Fruit fly (Drosophila melanogaster) whole organism, embryonic: ENCODE data around the gene Arpc2.
A peak's percentile ranks its signal among the peaks of the same experiment; 100 is the strongest.

ENCODE experiments used
- Bdp1 ChIP-seq: fragments of 200-800 bp; sonication (Bioruptor generic); optimal IDR thresholded peaks from 3 replicates; lab custom pipeline; 2016; ENCODE audit warnings: missing biosample characterization, missing genetic modification characterization
- CG10267 ChIP-seq: fragments of 200-800 bp; sonication (Bioruptor generic); optimal IDR thresholded peaks from 2 replicates; lab custom pipeline; 2018; ENCODE audit warnings: missing biosample characterization, mild to moderate bottlenecking, missing genetic modification characterization, moderate library complexity
- CG10321 ChIP-seq: fragments of 200-800 bp; sonication (Bioruptor generic); IDR thresholded peaks from 2 replicates; pipeline ENCODE4 v1.3.6; 2022; ENCODE audit warnings: missing biosample characterization, missing genetic modification characterization
- CG11398 ChIP-seq: fragments of 200-800 bp; sonication (Bioruptor generic); optimal IDR thresholded peaks from 2 replicates; lab custom pipeline; 2016; ENCODE audit warnings: missing biosample characterization, missing genetic modification characterization
- CG12104 ChIP-seq: fragments of 200-800 bp; sonication (Bioruptor generic); optimal IDR thresholded peaks from 3 replicates; lab custom pipeline; 2016; ENCODE audit warnings: missing biosample characterization, missing genetic modification characterization
- CG12155 ChIP-seq: fragments of 200-800 bp; sonication (Bioruptor generic); optimal IDR thresholded peaks from 3 replicates; lab custom pipeline; 2016; ENCODE audit warnings: missing biosample characterization, missing genetic modification characterization
- CG12659 ChIP-seq: fragments of 200-800 bp; sonication (Bioruptor generic); optimal IDR thresholded peaks from 3 replicates; lab custom pipeline; 2017; ENCODE audit warnings: mild to moderate bottlenecking, missing biosample characterization, missing genetic modification reagents, missing genetic modification characterization
- CG13287 ChIP-seq: fragments of 200-800 bp; sonication (Bioruptor generic); IDR thresholded peaks from 2 replicates; pipeline ENCODE4 v1.3.6; 2022; ENCODE audit warnings: missing biosample characterization, missing genetic modification characterization; ENCODE audit not compliant: partially characterized antibody
- CG13424 ChIP-seq: fragments of 200-800 bp; sonication (Bioruptor generic); optimal IDR thresholded peaks from 2 replicates; lab custom pipeline; 2019; ENCODE audit warnings: missing biosample characterization, mild to moderate bottlenecking, missing genetic modification characterization, moderate library complexity
- CG14667 ChIP-seq: fragments of 200-800 bp; sonication (Bioruptor generic); IDR thresholded peaks from 2 replicates; pipeline ENCODE4 v1.3.6; 2022; ENCODE audit warnings: missing biosample characterization, missing genetic modification characterization
- CG15514 ChIP-seq: fragments of 200-800 bp; sonication (Bioruptor generic); optimal IDR thresholded peaks from 3 replicates; lab custom pipeline; 2017; ENCODE audit warnings: missing biosample characterization, missing genetic modification characterization, mild to moderate bottlenecking, moderate library complexity, missing genetic modification reagents
- CG15601 ChIP-seq: fragments of 200-800 bp; sonication (Bioruptor generic); optimal IDR thresholded peaks from 3 replicates; lab custom pipeline; 2019; ENCODE audit warnings: missing biosample characterization, mild to moderate bottlenecking, missing genetic modification characterization, moderate library complexity
- CG15696 ChIP-seq: fragments of 200-800 bp; sonication (Bioruptor generic); optimal IDR thresholded peaks from 2 replicates; lab custom pipeline; 2019; ENCODE audit warnings: missing biosample characterization, mild to moderate bottlenecking, missing genetic modification characterization, moderate library complexity
- CG18476 ChIP-seq: fragments of 200-800 bp; sonication (Bioruptor generic); optimal IDR thresholded peaks from 2 replicates; lab custom pipeline; 2016; ENCODE audit warnings: missing biosample characterization, mild to moderate bottlenecking, missing genetic modification characterization
- CG18599 ChIP-seq: fragments of 200-800 bp; sonication (Bioruptor generic); optimal IDR thresholded peaks from 3 replicates; lab custom pipeline; 2017; ENCODE audit warnings: missing biosample characterization, missing genetic modification characterization, mild to moderate bottlenecking, moderate library complexity, missing genetic modification reagents
- CG30403 ChIP-seq: fragments of 200-800 bp; sonication (Bioruptor generic); optimal IDR thresholded peaks from 3 replicates; lab custom pipeline; 2016; ENCODE audit warnings: missing biosample characterization, missing genetic modification characterization
- CG3281 ChIP-seq: fragments of 200-800 bp; sonication (Bioruptor generic); optimal IDR thresholded peaks from 3 replicates; lab custom pipeline; 2017; ENCODE audit warnings: missing biosample characterization, mild to moderate bottlenecking, missing genetic modification characterization
- CG4404 ChIP-seq: fragments of 200-800 bp; sonication (Bioruptor generic); IDR thresholded peaks from 2 replicates; pipeline ENCODE4 v1.3.6; 2022; ENCODE audit warnings: missing biosample characterization, missing genetic modification characterization
- CG4424 ChIP-seq: fragments of 200-800 bp; sonication (Bioruptor generic); optimal IDR thresholded peaks from 3 replicates; lab custom pipeline; 2016; ENCODE audit warnings: missing biosample characterization, missing genetic modification characterization
- CG8290 ChIP-seq, 3 experiments: fragments of 200-800 bp; sonication (Bioruptor generic); optimal IDR thresholded peaks; 2 replicates each; lab custom pipeline; 2016 to 2019; ENCODE audit warnings: missing biosample characterization in 3 of 3, missing genetic modification characterization in 3 of 3, mild to moderate bottlenecking in 2 of 3, moderate library complexity in 1 of 3
- CG8388 ChIP-seq: fragments of 200-800 bp; sonication (Bioruptor generic); optimal IDR thresholded peaks from 2 replicates; lab custom pipeline; 2019; ENCODE audit warnings: missing biosample characterization, mild to moderate bottlenecking, missing genetic modification characterization, moderate library complexity
- CG9437 ChIP-seq: fragments of 200-800 bp; sonication (Bioruptor generic); optimal IDR thresholded peaks from 2 replicates; lab custom pipeline; 2018; ENCODE audit warnings: missing biosample characterization, mild to moderate bottlenecking, missing genetic modification characterization
- CG9727 ChIP-seq: fragments of 200-800 bp; sonication (Bioruptor generic); optimal IDR thresholded peaks from 3 replicates; lab custom pipeline; 2017; ENCODE audit warnings: missing biosample characterization, mild to moderate bottlenecking, missing genetic modification characterization
- CG9817 ChIP-seq: fragments of 200-800 bp; sonication (Bioruptor generic); optimal IDR thresholded peaks from 2 replicates; lab custom pipeline; 2018; ENCODE audit warnings: missing biosample characterization, mild to moderate bottlenecking, missing genetic modification characterization, moderate library complexity
- Chrac-16 ChIP-seq: fragments of 200-800 bp; sonication (Bioruptor generic); optimal IDR thresholded peaks from 3 replicates; lab custom pipeline; 2016; ENCODE audit warnings: missing biosample characterization, missing genetic modification characterization
- Doc3 ChIP-seq: fragments of 200-800 bp; sonication (Bioruptor generic); IDR thresholded peaks from 3 replicates; pipeline ENCODE4 v1.3.6; 2022; ENCODE audit warnings: missing biosample characterization, missing genetic modification characterization; ENCODE audit not compliant: partially characterized antibody
- Fer2 ChIP-seq: fragments of 200-800 bp; sonication (Bioruptor generic); optimal IDR thresholded peaks from 2 replicates; lab custom pipeline; 2018; ENCODE audit warnings: missing biosample characterization, mild to moderate bottlenecking, missing genetic modification characterization, moderate library complexity
- Mad ChIP-seq: fragments of 200-800 bp; sonication (Bioruptor generic); optimal IDR thresholded peaks from 2 replicates; lab custom pipeline; 2016; ENCODE audit warnings: missing biosample characterization, missing genetic modification characterization
- Max ChIP-seq: fragments of 200-800 bp; sonication (Bioruptor generic); optimal IDR thresholded peaks from 2 replicates; lab custom pipeline; 2016; ENCODE audit warnings: missing biosample characterization, mild to moderate bottlenecking, missing genetic modification characterization
- Meics ChIP-seq: fragments of 200-800 bp; sonication (Bioruptor generic); optimal IDR thresholded peaks from 2 replicates; lab custom pipeline; 2017; ENCODE audit warnings: missing biosample characterization, mild to moderate bottlenecking, missing genetic modification characterization
- Scr ChIP-seq: fragments of 200-800 bp; sonication (Bioruptor generic); IDR thresholded peaks from 2 replicates; pipeline ENCODE4 v1.3.6; 2022; ENCODE audit warnings: missing biosample characterization, missing genetic modification characterization; ENCODE audit not compliant: partially characterized antibody
- cg ChIP-seq: fragments of 200-800 bp; sonication (Bioruptor generic); optimal IDR thresholded peaks from 3 replicates; lab custom pipeline; 2019; ENCODE audit warnings: missing biosample characterization, mild to moderate bottlenecking, missing genetic modification characterization, moderate library complexity
- dimm ChIP-seq: fragments of 200-800 bp; sonication (Bioruptor generic); IDR thresholded peaks from 2 replicates; pipeline ENCODE4 v1.3.6; 2022; ENCODE audit warnings: missing biosample characterization, missing genetic modification characterization
- disco-r ChIP-seq: fragments of 200-800 bp; sonication (Bioruptor generic); optimal IDR thresholded peaks from 2 replicates; lab custom pipeline; 2016; ENCODE audit warnings: missing biosample characterization, missing genetic modification characterization
- esg ChIP-seq: fragments of 200-800 bp; sonication (Bioruptor generic); conservative IDR thresholded peaks from 2 replicates; pipeline ENCODE4 v1.3.6; 2022; ENCODE audit warnings: missing biosample characterization, missing genetic modification characterization
- ken ChIP-seq: fragments of 200-800 bp; sonication (Bioruptor generic); IDR thresholded peaks from 3 replicates; pipeline ENCODE4 v1.3.6; 2022; ENCODE audit warnings: missing biosample characterization, missing genetic modification characterization
- lov ChIP-seq, 2 experiments: fragments of 200-800 bp in 1 of 2; fragments of >200 bp in 1 of 2; sonication (Bioruptor generic) in 1 of 2; IDR thresholded peaks in 1 of 2; optimal IDR thresholded peaks in 1 of 2; 2 replicates in 1 of 2; 3 replicates in 1 of 2; pipeline versions ENCODE4 v1.3.6 to Lab custom; 2017 to 2022; ENCODE audit warnings: missing biosample characterization in 1 of 2, missing genetic modification characterization in 1 of 2
- oc ChIP-seq: fragments of 200-800 bp; sonication (Bioruptor generic); optimal IDR thresholded peaks from 2 replicates; lab custom pipeline; 2018; ENCODE audit warnings: missing biosample characterization, mild to moderate bottlenecking, missing genetic modification characterization, moderate library complexity
- phol ChIP-seq: fragments of 200-800 bp; sonication (Bioruptor generic); optimal IDR thresholded peaks from 3 replicates; lab custom pipeline; 2018; ENCODE audit warnings: missing biosample characterization, mild to moderate bottlenecking, missing genetic modification characterization, moderate library complexity
- sqz ChIP-seq: fragments of 200-800 bp; sonication (Bioruptor generic); optimal IDR thresholded peaks from 3 replicates; lab custom pipeline; 2018; ENCODE audit warnings: missing biosample characterization, mild to moderate bottlenecking, missing genetic modification characterization
- sug ChIP-seq: fragments of 200-800 bp; optimal IDR thresholded peaks from 2 replicates; lab custom pipeline; 2019; ENCODE audit warnings: missing biosample characterization, mild to moderate bottlenecking, missing genetic modification characterization, moderate library complexity
- tin ChIP-seq: fragments of 200-800 bp; sonication (Bioruptor generic); optimal IDR thresholded peaks from 3 replicates; lab custom pipeline; 2016; ENCODE audit warnings: missing biosample characterization, missing genetic modification characterization
- tio ChIP-seq: fragments of 200-800 bp; sonication (Bioruptor generic); optimal IDR thresholded peaks from 2 replicates; lab custom pipeline; 2017; ENCODE audit warnings: missing biosample characterization, missing genetic modification characterization, inconsistent platforms
- twi ChIP-seq: fragments of 200-800 bp; optimal IDR thresholded peaks from 2 replicates; lab custom pipeline; 2019; ENCODE audit warnings: missing biosample characterization, mild to moderate bottlenecking, missing genetic modification characterization, moderate library complexity
- vvl ChIP-seq: fragments of 200-800 bp; sonication (Bioruptor generic); IDR thresholded peaks from 2 replicates; pipeline ENCODE4 v1.3.6; 2022; ENCODE audit warnings: missing biosample characterization, missing genetic modification characterization
- wdn ChIP-seq: fragments of 200-800 bp; sonication (Bioruptor generic); IDR thresholded peaks from 2 replicates; pipeline ENCODE4 v1.3.6; 2022; ENCODE audit warnings: missing biosample characterization, missing genetic modification characterization
- wor ChIP-seq: fragments of 200-800 bp; sonication (Bioruptor generic); IDR thresholded peaks from 2 replicates; pipeline ENCODE4 v1.3.6; 2022; ENCODE audit warnings: missing biosample characterization, missing genetic modification characterization

Gene Arpc2

dm6 chr2L:20416754-20417563, at the start of gene Arpc2, which contains the start of gene CG10949 (continued):
- TF ChIP-seq Fer2 (peak; percentile 35), CG4424 (GFP tag; lab: Kevin White, UChicago) (peak; percentile 33), CG15601 (tag; lab: Kevin White, UChicago) (peak; percentile 67), CG14667 (GFP tag; lab: Robert Waterston, UW) (peak; percentile 33; the same call in 1 of the 2 replicates), Scr (GFP tag; lab: Robert Waterston, UW) (peak; percentile 67), Mad (GFP tag; lab: Kevin White, UChicago) (peak; percentile 8), CG12155 (peak; percentile 59), CG9727 (GFP tag; lab: Kevin White, UChicago) (peak; percentile 17), CG13287 (GFP tag; lab: Robert Waterston, UW) (peak; percentile 61), sqz (peak; percentile 9), CG11398 (GFP tag; lab: Kevin White, UChicago) (no peak), tio (peak; percentile 42), CG18476 (GFP tag; lab: Kevin White, UChicago) (no peak), CG18599 (peak; percentile 53), lov (optimal IDR thresholded peaks at IDR 0.05; lab: Kevin White, UChicago) (no peak), lov (GFP tag; IDR thresholded peaks at IDR 0.05; lab: Robert Waterston, UW) (no peak), ken (GFP tag; lab: Robert Waterston, UW) (no peak), Chrac-16 (GFP tag; lab: Kevin White, UChicago) (peak; percentile 34), CG10321 (GFP tag; lab: Robert Waterston, UW) (0 out of 2 replicates have a peak, but pooled peaks have one; percentile 30), Meics (peak; percentile 55), CG30403 (GFP tag; lab: Kevin White, UChicago) (peak; percentile 65), Max (GFP tag; lab: Kevin White, UChicago) (peak; percentile 38), vvl (GFP tag; lab: Robert Waterston, UW) (peak; percentile 27; the same call in 1 of the 2 replicates), CG4404 (GFP tag; lab: Robert Waterston, UW) (peak; percentile 23; the same call in 1 of the 2 replicates), dimm (GFP tag; lab: Robert Waterston, UW) (no peak), CG9437 (no peak), sug (tag; lab: Kevin White, UChicago) (peak; percentile 53), Bdp1 (GFP tag; lab: Kevin White, UChicago) (no peak), Doc3 (GFP tag; lab: Robert Waterston, UW) (peak; percentile 39; the same call in 1 of the 3 replicates), tin (peak; percentile 46), disco-r (GFP tag; lab: Kevin White, UChicago) (no peak), esg (no peak), twi (peak; percentile 52), CG3281 (GFP tag; lab: Kevin White, UChicago) (peak; percentile 7), CG15696 (tag; lab: Kevin White, UChicago) (peak; percentile 62), wor (no peak), cg (GFP tag; lab: Kevin White, UChicago) (peak; percentile 96), CG12104 (GFP tag; lab: Kevin White, UChicago) (no peak), CG13424 (tag; lab: Kevin White, UChicago) (peak; percentile 77), CG9817 (peak; percentile 77), CG8388 (GFP tag; lab: Kevin White, UChicago) (peak; percentile 29), oc (no peak), wdn (GFP tag; lab: Robert Waterston, UW) (no peak), phol (tag; lab: Kevin White, UChicago) (peak; percentile 70), CG15514 (GFP tag; lab: Kevin White, UChicago) (peak; percentile 11), CG8290 (GFP tag; optimal IDR thresholded peaks at IDR 0.05; lab: Kevin White, UChicago) (no peak), CG8290 (tag; optimal IDR thresholded peaks at IDR 0.05; lab: Kevin White, UChicago) (peak in 1 of 2 experiments; percentile 6), CG12659 (peak; percentile 87), CG10267 (tag; lab: Kevin White, UChicago) (peak; percentile 66)
